Worm (Caenorhabditis elegans): ENCODE results near the gene srg-32.

srg-32 gene

ce11 chrV:10576319-10576718 is 12.3 kb downstream of the srg-32 start, which contains the start of gene vps-54:
vps-54 (minus strand) TSS chrV:10576419.
- no peak for TF ChIP-seq unc-62 (GFP tag; optimal IDR thresholded peaks at IDR 0.05)

ce11 chrV:10574197-10574596 is 14.4 kb downstream of the srg-32 start:
- TF ChIP-seq unc-62 (GFP tag; optimal IDR thresholded peaks at IDR 0.05): no peak

- no peak for TF ChIP-seq unc-62 (GFP tag; optimal IDR thresholded peaks at IDR 0.05)
Observed at ce11 chrV:10572614-10573013, 16.0 kb downstream of the srg-32 start, which contains the start of gene del-6. del-6 (plus strand) TSS chrV:10572914.

ce11 chrV:10571523-10571922 is 17.1 kb downstream of the srg-32 start:
- no peak for TF ChIP-seq unc-62 (GFP tag; optimal IDR thresholded peaks at IDR 0.05)

- no peak for TF ChIP-seq unc-62 (GFP tag; optimal IDR thresholded peaks at IDR 0.05)
Observed at ce11 chrV:10568496-10568895, 20.1 kb downstream of the srg-32 start.

ce11 chrV:10564830-10565365 is 23.7 kb downstream of the srg-32 start, which contains the start of gene cat-4:
cat-4 (plus strand) TSS chrV:10564880.
- TF ChIP-seq unc-62 (GFP tag; optimal IDR thresholded peaks at IDR 0.05): no peak

- no peak for TF ChIP-seq unc-62 (GFP tag; optimal IDR thresholded peaks at IDR 0.05)
Observed at ce11 chrV:10564140-10564539, 24.5 kb downstream of the srg-32 start.

- TF ChIP-seq unc-62 (GFP tag; optimal IDR thresholded peaks at IDR 0.05): no peak
Observed at ce11 chrV:10562817-10563216, 25.8 kb downstream of the srg-32 start.

- no peak for TF ChIP-seq unc-62 (GFP tag; optimal IDR thresholded peaks at IDR 0.05)
Observed at ce11 chrV:10561632-10562031, 27.0 kb downstream of the srg-32 start.

- TF ChIP-seq unc-62 (GFP tag; optimal IDR thresholded peaks at IDR 0.05): no peak
Observed at ce11 chrV:10560621-10561020, 28.0 kb downstream of the srg-32 start, which contains the start of gene col-152. col-152 (plus strand) TSS chrV:10560921.

ce11 chrV:10557676-10558075 is 30.9 kb downstream of the srg-32 start, which contains the start of gene best-14:
best-14 (plus strand) TSS chrV:10557976.
- no peak for TF ChIP-seq unc-62 (GFP tag; optimal IDR thresholded peaks at IDR 0.05)

ce11 chrV:10557094-10557493 is 31.5 kb downstream of the srg-32 start:
- no peak for TF ChIP-seq unc-62 (GFP tag; optimal IDR thresholded peaks at IDR 0.05)

- no peak for TF ChIP-seq unc-62 (GFP tag; optimal IDR thresholded peaks at IDR 0.05)
Observed at ce11 chrV:10556362-10556761, 32.2 kb downstream of the srg-32 start.

- TF ChIP-seq unc-62 (GFP tag; optimal IDR thresholded peaks at IDR 0.05): no peak
Observed at ce11 chrV:10555239-10555638, 33.4 kb downstream of the srg-32 start, which contains the start of gene F32G8.3. F32G8.3 (minus strand) TSS chrV:10555339.

ce11 chrV:10549717-10550116 is 38.9 kb downstream of the srg-32 start, which contains the start of gene F32G8.2:
F32G8.2 (plus strand) TSS chrV:10550017.
- no peak for TF ChIP-seq unc-62 (GFP tag; optimal IDR thresholded peaks at IDR 0.05)

- no peak for TF ChIP-seq unc-62 (GFP tag; optimal IDR thresholded peaks at IDR 0.05)
Observed at ce11 chrV:10548981-10549380, 39.6 kb downstream of the srg-32 start, which contains the start of gene srd-34. srd-34 (minus strand) TSS chrV:10549081.

- TF ChIP-seq unc-62 (GFP tag; optimal IDR thresholded peaks at IDR 0.05): no peak
Observed at ce11 chrV:10546749-10547148, 41.8 kb downstream of the srg-32 start, which contains the start of gene F25D1.5. F25D1.5 (minus strand) TSS chrV:10546783.

- TF ChIP-seq unc-62 (GFP tag; optimal IDR thresholded peaks at IDR 0.05): no peak
Observed at ce11 chrV:10540024-10540423, 48.6 kb downstream of the srg-32 start, which contains the start of gene degt-1. degt-1 (plus strand) TSS chrV:10540324.

Data from whole organism, dauer.